Worm (Caenorhabditis elegans): ENCODE data around the gene dmsr-5.

DNA sequence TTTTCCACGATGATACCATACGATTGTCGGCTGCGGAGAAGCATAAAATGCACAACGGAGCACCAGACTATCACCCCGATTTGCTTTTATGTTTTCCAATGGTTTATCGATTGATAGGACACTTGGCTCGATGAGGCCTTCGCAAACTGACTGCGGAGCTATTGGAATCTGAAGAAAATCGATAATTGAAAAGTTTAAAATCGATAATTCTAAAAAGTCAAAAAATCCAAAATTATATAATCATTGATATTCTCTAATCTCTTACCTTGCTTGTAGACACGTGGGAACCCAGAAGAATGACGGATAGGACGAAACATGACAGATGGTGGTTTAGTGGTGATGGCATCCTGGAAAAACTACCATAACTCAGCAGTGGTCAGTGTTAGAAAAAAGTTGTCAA lies 41.9 kb downstream of the dmsr-5 start, which contains the start of gene zig-5:
- TF ChIP-seq repo-1 (tag; optimal IDR thresholded peaks at IDR 0.05) (no peak), him-1 (tag; optimal IDR thresholded peaks at IDR 0.05) (no peak), lag-1 (GFP tag; IDR thresholded peaks at IDR 0.05) (no peak), mel-28 (tag; optimal IDR thresholded peaks at IDR 0.05; ENCODE audit: borderline replicate concordance) (no peak), F22D6.2 (tag; optimal IDR thresholded peaks at IDR 0.05) (no peak), ccch-3 (GFP tag; optimal IDR thresholded peaks at IDR 0.05) (no peak), bed-2 (GFP tag; IDR thresholded peaks at IDR 0.05) (no peak), F39B2.1 (GFP tag; IDR thresholded peaks at IDR 0.05) (no peak), hlh-26 (GFP tag; conservative IDR thresholded peaks at IDR 0.05) (no peak), B0336.3 (GFP tag; IDR thresholded peaks at IDR 0.05) (no peak), lin-35 (GFP tag; optimal IDR thresholded peaks at IDR 0.05) (no peak), ama-1 (optimal IDR thresholded peaks at IDR 0.05) (no peak), ama-1 (GFP tag; optimal IDR thresholded peaks at IDR 0.05) (no peak), attf-6 (GFP tag; IDR thresholded peaks at IDR 0.05) (no peak), nhr-120 (GFP tag; IDR thresholded peaks at IDR 0.05) (no peak)

All from whole organism, young adult.